Worm (Caenorhabditis elegans) whole organism, L4 larva: ENCODE data around the gene Y105C5B.5.

Experiments
- F10B5.3 ChIP-seq: sonication (generic microtip); optimal IDR thresholded peaks from 2 replicates; lab custom pipeline; 2016; ENCODE audit warnings: mild to moderate bottlenecking, missing genetic modification characterization, missing compliant biosample characterization
- F37D6.2 ChIP-seq: sonication (generic microtip); optimal IDR thresholded peaks from 2 replicates; lab custom pipeline; 2016; ENCODE audit warnings: mild to moderate bottlenecking, missing genetic modification characterization, missing compliant biosample characterization
- attf-4 ChIP-seq: sonication (generic microtip); optimal IDR thresholded peaks from 3 replicates; lab custom pipeline; 2017; ENCODE audit warnings: missing biosample characterization, missing genetic modification characterization
- ceh-20 ChIP-seq: fragments of 200-800 bp; sonication (Bioruptor generic); IDR thresholded peaks from 2 replicates; pipeline ENCODE4 v1.3.6; 2022; ENCODE audit warnings: missing genetic modification reagents, missing genetic modification characterization, missing compliant biosample characterization
- daf-8 ChIP-seq: fragments of 200-800 bp; sonication (Bioruptor generic); IDR thresholded peaks from 2 replicates; pipeline ENCODE4 v1.3.6; 2022; ENCODE audit warnings: missing genetic modification characterization, missing compliant biosample characterization
- fkh-10 ChIP-seq: fragments of 150-350 bp; optimal IDR thresholded peaks from 2 replicates; lab custom pipeline; 2014; ENCODE audit warnings: missing biosample characterization, missing genetic modification reagents, missing genetic modification characterization
- hmg-1.1 ChIP-seq: fragments of 200-800 bp; sonication (Bioruptor generic); IDR thresholded peaks from 2 replicates; pipeline ENCODE4 v1.3.6; 2022; ENCODE audit warnings: missing genetic modification reagents, missing genetic modification characterization, missing compliant biosample characterization
- nhr-25 ChIP-seq: sonication (generic microtip); optimal IDR thresholded peaks from 2 replicates; lab custom pipeline; 2017; ENCODE audit warnings: missing genetic modification characterization, mild to moderate bottlenecking, missing compliant biosample characterization, antibody characterized with exemption, moderate library complexity, borderline replicate concordance; ENCODE audit not compliant: insufficient read depth
- unc-62 ChIP-seq, 3 experiments: fragments of 150-350 bp in 1 of 3; sonication (generic microtip); optimal IDR thresholded peaks in 2 of 3; peaks in 1 of 3; 1 replicate in 1 of 3; 2 replicates in 2 of 3; lab custom pipeline; 2014 to 2017; ENCODE audit warnings: missing biosample characterization in 3 of 3, missing genetic modification characterization in 3 of 3, missing genetic modification reagents in 3 of 3, missing genotype in 1 of 3
- zip-2 ChIP-seq: fragments of 150-350 bp; optimal IDR thresholded peaks from 2 replicates; lab custom pipeline; 2014; ENCODE audit warnings: missing biosample characterization, missing genetic modification characterization

DNA sequence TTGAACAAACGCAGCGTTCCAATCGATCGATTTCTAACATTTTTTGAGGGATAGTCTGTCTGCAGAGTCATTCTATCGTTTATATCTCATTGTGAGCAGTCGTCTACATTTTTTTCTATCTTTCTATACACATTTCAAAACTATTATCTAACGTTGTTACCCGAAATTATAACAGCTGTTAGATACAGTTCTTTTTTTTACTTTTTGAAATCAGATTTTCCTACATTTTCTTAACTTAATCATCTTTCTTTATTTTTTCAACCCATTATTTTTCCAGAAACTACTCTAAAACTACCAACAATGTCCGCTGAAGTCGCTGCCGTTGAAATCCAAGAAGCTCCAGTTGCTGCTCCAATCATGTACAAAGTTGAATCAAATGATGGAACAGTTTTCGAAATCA, 45.5 kb upstream of the Y105C5B.5 start, which contains the start of gene skr-10:
- TF ChIP-seq attf-4 (tag; lab: Kevin White, UChicago) (no peak), nhr-25 (tag; lab: Kevin White, UChicago) (no peak), daf-8 (GFP tag; lab: Robert Waterston, UW) (no peak), hmg-1.1 (GFP tag; lab: Robert Waterston, UW) (no peak), F10B5.3 (tag; lab: Kevin White, UChicago) (no peak), ceh-20 (no peak), zip-2 (no peak), F37D6.2 (no peak), fkh-10 (GFP tag; lab: Kevin White, UChicago) (no peak), unc-62 (GFP tag; optimal IDR thresholded peaks at IDR 0.05 in 1 of 2; lab: Kevin White, UChicago) (no peak), unc-62 (tag; optimal IDR thresholded peaks at IDR 0.05; lab: Kevin White, UChicago) (no peak)
